Fruit fly (Drosophila melanogaster): ENCODE results near the gene Act5C.

The Act5C gene

DNA sequence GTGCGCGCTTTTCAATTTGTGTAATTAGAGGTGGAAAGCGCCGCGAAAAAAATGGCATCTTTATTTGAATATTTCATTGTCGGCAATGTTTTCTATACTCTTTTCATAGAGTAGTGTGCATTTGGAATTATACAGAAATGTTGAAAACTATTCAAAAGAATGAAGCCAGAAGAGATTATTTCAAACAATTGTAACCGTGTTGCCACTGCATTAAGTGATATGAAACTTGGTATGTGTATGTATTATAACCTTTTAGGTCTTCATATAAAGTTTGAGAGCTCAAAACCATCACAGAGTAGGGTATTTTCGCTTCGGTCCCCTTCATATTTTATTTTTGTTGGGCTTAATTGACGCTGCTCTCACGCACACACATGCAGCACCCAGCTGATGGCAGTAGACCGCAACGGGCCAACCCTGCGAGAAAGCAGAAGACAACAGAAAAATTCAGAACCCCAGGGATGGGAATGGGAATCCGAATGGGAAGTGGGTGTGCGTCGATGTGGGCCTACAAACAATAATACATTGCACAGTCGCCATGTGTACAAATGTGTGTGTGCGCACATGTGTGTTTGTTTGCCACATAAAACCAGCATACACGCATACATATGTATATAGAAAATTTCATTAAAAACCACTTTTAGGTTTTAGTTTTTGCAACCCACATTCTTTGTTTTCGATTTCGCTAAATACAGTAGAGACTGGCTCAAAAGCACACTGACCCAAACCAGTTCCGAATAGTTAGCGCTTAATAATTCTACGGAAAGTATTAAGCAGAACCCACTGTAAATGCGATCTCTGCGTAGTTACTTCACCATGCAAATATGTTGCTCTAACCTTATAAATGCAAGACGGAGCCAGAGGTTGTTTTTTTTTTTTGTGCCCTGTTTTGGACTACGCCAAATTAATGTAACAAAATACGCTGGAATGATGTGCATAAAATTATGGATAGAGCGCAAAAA lies 5.9 kb upstream of the Act5C start (continued):
- no peak for TF ChIP-seq mld (GFP tag; IDR thresholded peaks at IDR 0.05; ENCODE audit: partially characterized antibody)
- no peak for TF ChIP-seq Meics (GFP tag; optimal IDR thresholded peaks at IDR 0.05)
- TF ChIP-seq PHDP (tag; optimal IDR thresholded peaks at IDR 0.05): peak; percentile 3
- no peak for TF ChIP-seq Lim3 (GFP tag; IDR thresholded peaks at IDR 0.05)
- TF ChIP-seq CG2120 (GFP tag; optimal IDR thresholded peaks at IDR 0.05): peak; percentile 29
- TF ChIP-seq wek (GFP tag; optimal IDR thresholded peaks at IDR 0.05): no peak
- no peak for TF ChIP-seq CG3847 (GFP tag; IDR thresholded peaks at IDR 0.05)
- TF ChIP-seq cato (GFP tag; optimal IDR thresholded peaks at IDR 0.05; ENCODE audit: borderline replicate concordance): no peak
- TF ChIP-seq CG6683 (GFP tag; optimal IDR thresholded peaks at IDR 0.05): no peak

DNA sequence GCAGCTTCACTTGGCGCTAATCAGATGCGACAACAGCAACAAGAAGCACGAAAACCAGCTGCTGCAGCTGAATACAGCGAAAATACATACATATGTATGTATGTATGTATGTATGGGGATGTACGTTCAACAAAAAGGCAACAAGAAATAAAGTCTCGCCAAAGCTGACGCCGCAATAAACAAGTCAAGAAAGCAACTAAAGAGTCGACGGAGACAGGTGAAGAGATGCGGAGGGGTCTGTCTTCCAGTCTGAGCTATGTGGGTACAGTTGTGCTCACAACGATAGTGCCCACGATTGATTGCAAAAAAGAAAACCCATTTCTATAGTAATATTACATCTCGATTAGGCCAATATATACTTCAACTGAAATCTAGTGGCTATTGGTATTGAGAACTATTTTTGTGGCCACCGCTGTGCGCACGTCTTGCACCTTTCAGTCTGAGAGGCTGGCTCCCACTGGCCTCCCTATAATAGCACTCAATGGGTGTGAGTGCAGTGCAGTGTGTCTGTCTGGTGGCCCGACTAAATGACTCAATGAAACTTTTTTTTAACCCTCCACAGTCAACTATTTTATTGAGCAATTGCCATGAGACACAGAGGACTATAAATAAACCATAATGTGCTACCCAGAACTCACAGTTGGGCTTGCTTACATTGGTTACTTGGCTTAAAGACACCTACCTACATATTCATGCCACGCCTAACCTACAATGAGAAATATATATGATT lies 4.7 kb upstream of the Act5C start:
- TF ChIP-seq Hmx (GFP tag; optimal IDR thresholded peaks at IDR 0.05) (no peak), Trl (optimal IDR thresholded peaks at IDR 0.05) (no peak), Trl (GFP tag; optimal IDR thresholded peaks at IDR 0.05) (peak; percentile 84), GATAe (GFP tag; conservative IDR thresholded peaks at IDR 0.05) (no peak), Dp (GFP tag; optimal IDR thresholded peaks at IDR 0.05) (no peak), Sin3A (optimal IDR thresholded peaks at IDR 0.05) (no peak), Dfd (GFP tag; optimal IDR thresholded peaks at IDR 0.05) (no peak), CG2116 (GFP tag; optimal IDR thresholded peaks at IDR 0.05) (peak; percentile 28), stc (GFP tag; IDR thresholded peaks at IDR 0.05) (peak; percentile 91), Dek (tag; optimal IDR thresholded peaks at IDR 0.05) (peak; percentile 80), gfzf (GFP tag; optimal IDR thresholded peaks at IDR 0.05) (peak; percentile 5), HLH54F (GFP tag; optimal IDR thresholded peaks at IDR 0.05) (peak; percentile 83), CG14014 (GFP tag; IDR thresholded peaks at IDR 0.05) (peak; percentile 90), z (GFP tag; IDR thresholded peaks at IDR 0.05) (peak; percentile 88; the same call in 2 of the 3 replicates), Bdp1 (GFP tag; optimal IDR thresholded peaks at IDR 0.05) (peak; percentile 67), Rfx (GFP tag; IDR thresholded peaks at IDR 0.05) (peak; percentile 83), Drgx (GFP tag; IDR thresholded peaks at IDR 0.05) (peak; percentile 99), CG6791 (GFP tag; IDR thresholded peaks at IDR 0.05; ENCODE audit: partially characterized antibody) (no peak), ewg (GFP tag; optimal IDR thresholded peaks at IDR 0.05) (peak; percentile 88), tup (GFP tag; optimal IDR thresholded peaks at IDR 0.05) (peak; percentile 88), CG17829 (tag; optimal IDR thresholded peaks at IDR 0.05) (peak; percentile 91), CG13775 (GFP tag; optimal IDR thresholded peaks at IDR 0.05) (peak; percentile 67), CG7556 (GFP tag; optimal IDR thresholded peaks at IDR 0.05) (peak; percentile 83), bbx (GFP tag; IDR thresholded peaks at IDR 0.05; ENCODE audit: partially characterized antibody) (no peak), gce (GFP tag; IDR thresholded peaks at IDR 0.05) (peak; percentile 93), CG3838 (GFP tag; optimal IDR thresholded peaks at IDR 0.05) (peak; percentile 44), CG8944 (GFP tag; optimal IDR thresholded peaks at IDR 0.05) (peak; percentile 88), unc-4 (GFP tag; IDR thresholded peaks at IDR 0.05; ENCODE audit: partially characterized antibody) (no peak), CG14710 (tag; optimal IDR thresholded peaks at IDR 0.05) (peak; percentile 82), CG13123 (GFP tag; optimal IDR thresholded peaks at IDR 0.05) (peak; percentile 83), B-H2 (GFP tag; optimal IDR thresholded peaks at IDR 0.05) (no peak), pfk (GFP tag; optimal IDR thresholded peaks at IDR 0.05) (no peak), CG11695 (GFP tag; IDR thresholded peaks at IDR 0.05) (peak; percentile 90), jigr1 (GFP tag; IDR thresholded peaks at IDR 0.05) (peak; percentile 86), CG17568 (GFP tag; optimal IDR thresholded peaks at IDR 0.05) (peak; percentile 62), gsb-n (tag; optimal IDR thresholded peaks at IDR 0.05) (peak; percentile 87), eve (GFP tag; optimal IDR thresholded peaks at IDR 0.05) (peak in 1 of 2 experiments; percentile 95), Poxn (GFP tag; IDR thresholded peaks at IDR 0.05) (no peak)

Data from whole organism, embryonic.